Worm (Caenorhabditis elegans) whole organism, L1 larva: ENCODE results near the gene mes-6.

Experiments used
- C04F5.9 ChIP-seq: sonication (generic microtip); optimal IDR thresholded peaks from 2 replicates; lab custom pipeline; 2016; ENCODE audit warnings: missing genetic modification characterization, missing compliant biosample characterization
- C16A3.4 ChIP-seq: fragments of 150-350 bp; optimal IDR thresholded peaks from 2 replicates; lab custom pipeline; 2014; ENCODE audit warnings: missing biosample characterization, missing genetic modification characterization
- C34B4.2 ChIP-seq: sonication (generic microtip); optimal IDR thresholded peaks from 2 replicates; lab custom pipeline; 2017; ENCODE audit warnings: mild to moderate bottlenecking, missing genetic modification characterization, missing compliant biosample characterization
- F16B12.6 ChIP-seq: fragments of 150-350 bp; optimal IDR thresholded peaks from 2 replicates; lab custom pipeline; 2014; ENCODE audit warnings: missing biosample characterization, missing genetic modification characterization
- ama-1 ChIP-seq: fragments of 150-350 bp; optimal IDR thresholded peaks from 2 replicates; lab custom pipeline; 2014
- ceh-63 ChIP-seq: fragments of 200-800 bp; sonication (Bioruptor generic); optimal IDR thresholded peaks from 2 replicates; lab custom pipeline; 2018; ENCODE audit warnings: mild to moderate bottlenecking, missing genetic modification characterization, missing compliant biosample characterization
- ceh-8 ChIP-seq: fragments of 200-800 bp; sonication (Bioruptor generic); optimal IDR thresholded peaks from 2 replicates; lab custom pipeline; 2018; ENCODE audit warnings: mild to moderate bottlenecking, missing genetic modification characterization, moderate library complexity, missing compliant biosample characterization
- ceh-82 ChIP-seq, 3 experiments: fragments of 150-350 bp in 1 of 3; sonication (generic microtip) in 2 of 3; optimal IDR thresholded peaks; 2 replicates each; lab custom pipeline; 2014 to 2017; ENCODE audit warnings: missing biosample characterization in 3 of 3, missing genetic modification characterization in 3 of 3
- ceh-88 ChIP-seq: fragments of 200-800 bp; sonication (Bioruptor generic); IDR thresholded peaks from 2 replicates; pipeline ENCODE4 v1.3.6; 2022; ENCODE audit warnings: missing genetic modification characterization, missing compliant biosample characterization
- ceh-90 ChIP-seq: sonication (generic microtip); optimal IDR thresholded peaks from 2 replicates; lab custom pipeline; 2016; ENCODE audit warnings: missing genetic modification characterization, missing compliant biosample characterization
- ces-1 ChIP-seq: fragments of 150-350 bp; optimal IDR thresholded peaks from 2 replicates; lab custom pipeline; 2014; ENCODE audit warnings: missing biosample characterization, missing genetic modification reagents, missing genetic modification characterization
- efl-1 ChIP-seq, 4 experiments: fragments of 150-350 bp; optimal IDR thresholded peaks in 3 of 4; peaks in 1 of 4; 1 replicate in 1 of 4; 2 replicates in 3 of 4; lab custom pipeline; 2014; ENCODE audit warnings: missing biosample characterization in 2 of 4, missing genetic modification characterization in 2 of 4, missing genetic modification reagents in 2 of 4
- elt-2 ChIP-seq: sonication (generic microtip); optimal IDR thresholded peaks from 2 replicates; lab custom pipeline; 2016; ENCODE audit warnings: missing genetic modification characterization, mild to moderate bottlenecking, inconsistent platforms, missing compliant biosample characterization, missing genetic modification reagents
- elt-3 ChIP-seq, 6 experiments: fragments of 150-350 bp in 1 of 6; sonication (generic microtip); optimal IDR thresholded peaks; 2 replicates each; lab custom pipeline; 2017 to 2018; ENCODE audit warnings: missing biosample characterization in 6 of 6, missing genetic modification characterization in 6 of 6, inconsistent platforms in 1 of 6
- fkh-10 ChIP-seq: sonication (generic microtip); optimal IDR thresholded peaks from 2 replicates; lab custom pipeline; 2017; ENCODE audit warnings: missing biosample characterization, missing genetic modification reagents, missing genetic modification characterization
- fos-1 ChIP-seq: fragments of 150-350 bp; optimal IDR thresholded peaks from 2 replicates; lab custom pipeline; 2014; ENCODE audit warnings: missing biosample characterization, missing genetic modification characterization
- hlh-4 ChIP-seq: sonication (generic microtip); optimal IDR thresholded peaks from 2 replicates; lab custom pipeline; 2016; ENCODE audit warnings: mild to moderate bottlenecking, missing genetic modification characterization, missing compliant biosample characterization
- irx-1 ChIP-seq: sonication (generic microtip); optimal IDR thresholded peaks from 2 replicates; lab custom pipeline; 2016; ENCODE audit warnings: missing genetic modification characterization, missing compliant biosample characterization
- isw-1 ChIP-seq: fragments of 200-800 bp; sonication (Bioruptor generic); IDR thresholded peaks from 2 replicates; pipeline ENCODE4 v1.3.6; 2022; ENCODE audit warnings: missing genetic modification characterization, missing compliant biosample characterization
- jun-1 ChIP-seq: fragments of 150-350 bp; optimal IDR thresholded peaks from 2 replicates; lab custom pipeline; 2014; ENCODE audit warnings: missing biosample characterization, missing genetic modification reagents, missing genetic modification characterization
- lin-14 ChIP-seq: fragments of 200-800 bp; sonication (Bioruptor generic); optimal IDR thresholded peaks from 2 replicates; lab custom pipeline; 2018; ENCODE audit warnings: mild to moderate bottlenecking, missing genetic modification characterization, moderate library complexity, missing compliant biosample characterization
- lin-15B ChIP-seq: fragments of 150-350 bp; sonication (generic microtip); optimal IDR thresholded peaks from 3 replicates; lab custom pipeline; 2014; ENCODE audit warnings: missing biosample characterization, missing genetic modification characterization
- lin-39 ChIP-seq: fragments of 150-350 bp; optimal IDR thresholded peaks from 2 replicates; lab custom pipeline; 2014; ENCODE audit warnings: missing biosample characterization, missing genetic modification reagents, missing genetic modification characterization
- lsy-2 ChIP-seq, 2 experiments: fragments of 150-350 bp; optimal IDR thresholded peaks; 2 replicates each; lab custom pipeline; 2014; ENCODE audit warnings: missing biosample characterization in 2 of 2, missing genetic modification characterization in 2 of 2
- mab-9 ChIP-seq: fragments of 200-800 bp; sonication (Bioruptor generic); IDR thresholded peaks from 2 replicates; pipeline ENCODE4 v1.3.6; 2022; ENCODE audit warnings: missing genetic modification reagents, missing genetic modification characterization, missing compliant biosample characterization
- mep-1 ChIP-seq: fragments of 150-350 bp; optimal IDR thresholded peaks from 2 replicates; lab custom pipeline; 2014; ENCODE audit warnings: missing biosample characterization, missing genetic modification characterization
- nhr-11 ChIP-seq: fragments of 150-350 bp; optimal IDR thresholded peaks from 2 replicates; lab custom pipeline; 2014; ENCODE audit warnings: missing biosample characterization, missing genetic modification characterization
- nhr-20 ChIP-seq: sonication (generic microtip); optimal IDR thresholded peaks from 2 replicates; lab custom pipeline; 2016; ENCODE audit warnings: mild to moderate bottlenecking, missing genetic modification characterization, missing compliant biosample characterization
- nhr-28 ChIP-seq: fragments of 150-350 bp; optimal IDR thresholded peaks from 2 replicates; lab custom pipeline; 2014; ENCODE audit warnings: missing biosample characterization, missing genetic modification characterization
- nhr-47 ChIP-seq: sonication (generic microtip); optimal IDR thresholded peaks from 2 replicates; lab custom pipeline; 2016; ENCODE audit warnings: mild to moderate bottlenecking, missing genetic modification characterization, moderate library complexity, missing compliant biosample characterization
- nhr-71 ChIP-seq: sonication (generic microtip); optimal IDR thresholded peaks from 2 replicates; lab custom pipeline; 2016; ENCODE audit warnings: mild to moderate bottlenecking, missing genetic modification characterization, moderate library complexity, missing compliant biosample characterization
- nhr-76 ChIP-seq: sonication (generic microtip); optimal IDR thresholded peaks from 2 replicates; lab custom pipeline; 2017; ENCODE audit warnings: missing biosample characterization, missing genetic modification characterization
- nhr-84 ChIP-seq: sonication (generic microtip); optimal IDR thresholded peaks from 2 replicates; lab custom pipeline; 2017; ENCODE audit warnings: missing biosample characterization, missing genetic modification characterization
- nhr-85 ChIP-seq: sonication (generic microtip); peaks from one replicate; lab custom pipeline; 2016; ENCODE audit warnings: missing genetic modification characterization, inconsistent platforms, missing compliant biosample characterization
- nhr-90 ChIP-seq: sonication (generic microtip); optimal IDR thresholded peaks from 2 replicates; lab custom pipeline; 2016; ENCODE audit warnings: mild to moderate bottlenecking, missing genetic modification characterization, missing compliant biosample characterization; ENCODE audit not compliant: poor library complexity
- pag-3 ChIP-seq: sonication (generic microtip); optimal IDR thresholded peaks from 2 replicates; lab custom pipeline; 2017; ENCODE audit warnings: missing genetic modification characterization, mild to moderate bottlenecking, missing compliant biosample characterization, antibody characterized with exemption, borderline replicate concordance; ENCODE audit not compliant: insufficient read depth
- pax-3 ChIP-seq: fragments of 200-800 bp; sonication (Bioruptor generic); optimal IDR thresholded peaks from 2 replicates; lab custom pipeline; 2018; ENCODE audit warnings: mild to moderate bottlenecking, missing genetic modification characterization, moderate library complexity, missing compliant biosample characterization
- rnt-1 ChIP-seq: sonication (generic microtip); optimal IDR thresholded peaks from 2 replicates; lab custom pipeline; 2016; ENCODE audit warnings: mild to moderate bottlenecking, missing genetic modification characterization, moderate library complexity, missing compliant biosample characterization
- snpc-4 ChIP-seq: fragments of 150-350 bp; optimal IDR thresholded peaks from 2 replicates; lab custom pipeline; 2014; ENCODE audit warnings: missing biosample characterization, missing genetic modification characterization
- snu-23 ChIP-seq: sonication (generic microtip); optimal IDR thresholded peaks from 2 replicates; lab custom pipeline; 2016; ENCODE audit warnings: missing genetic modification characterization, missing compliant biosample characterization
- sox-4 ChIP-seq: sonication (generic microtip); optimal IDR thresholded peaks from 2 replicates; lab custom pipeline; 2016; ENCODE audit warnings: missing genetic modification characterization, missing compliant biosample characterization
- sptf-1 ChIP-seq: fragments of 150-350 bp; optimal IDR thresholded peaks from 2 replicates; lab custom pipeline; 2014; ENCODE audit warnings: missing biosample characterization, missing genetic modification characterization
- tlp-1 ChIP-seq: fragments of 150-350 bp; optimal IDR thresholded peaks from 2 replicates; lab custom pipeline; 2014; ENCODE audit warnings: missing biosample characterization, missing genetic modification characterization
- unc-130 ChIP-seq: fragments of 150-350 bp; optimal IDR thresholded peaks from 2 replicates; lab custom pipeline; 2017; ENCODE audit warnings: missing biosample characterization, missing genetic modification characterization, inconsistent platforms
- unc-62 ChIP-seq: fragments of 150-350 bp; optimal IDR thresholded peaks from 2 replicates; lab custom pipeline; 2014; ENCODE audit warnings: missing biosample characterization, missing genetic modification reagents, missing genetic modification characterization
- unc-98 ChIP-seq: fragments of 200-800 bp; sonication (Bioruptor generic); IDR thresholded peaks from 2 replicates; pipeline ENCODE4 v1.3.6; 2022; ENCODE audit warnings: missing genetic modification characterization, missing compliant biosample characterization
- vab-15 ChIP-seq: sonication (generic microtip); optimal IDR thresholded peaks from 2 replicates; lab custom pipeline; 2017; ENCODE audit warnings: missing genotype, mild to moderate bottlenecking, missing genetic modification characterization, missing compliant biosample characterization
- zip-4 ChIP-seq: fragments of 200-800 bp; sonication (Bioruptor generic); optimal IDR thresholded peaks from 2 replicates; lab custom pipeline; 2018; ENCODE audit warnings: mild to moderate bottlenecking, missing genetic modification characterization, moderate library complexity, missing compliant biosample characterization
- ztf-4 ChIP-seq: fragments of 150-350 bp; optimal IDR thresholded peaks from 2 replicates; lab custom pipeline; 2014; ENCODE audit warnings: missing biosample characterization, missing genetic modification characterization

Gene mes-6

DNA sequence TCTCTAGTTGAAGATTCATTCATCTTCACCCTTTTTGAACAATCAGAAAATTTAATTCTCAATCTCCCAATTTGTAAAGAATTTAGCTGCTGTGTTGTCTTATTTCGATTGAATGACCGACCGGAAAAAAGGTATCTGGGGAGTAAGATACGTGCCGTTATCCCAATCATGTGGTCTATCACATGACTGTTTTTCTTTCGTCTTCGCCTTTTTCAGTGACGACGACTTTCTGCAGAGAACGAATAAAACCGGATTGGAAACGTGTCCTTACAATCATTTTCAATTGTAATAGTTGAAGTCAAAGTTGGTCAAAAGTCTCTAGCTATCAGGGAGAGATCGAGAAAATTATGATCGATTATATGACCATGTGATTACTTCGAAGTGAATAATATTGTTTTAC is 18.0 kb downstream of the mes-6 start (continued):
- TF ChIP-seq hlh-4 (tag; lab: Kevin White, UChicago) (no peak), fos-1 (no peak), pax-3 (tag; lab: Kevin White, UChicago) (no peak), unc-62 (GFP tag; lab: Kevin White, UChicago) (no peak), C16A3.4 (tag; lab: Kevin White, UChicago) (peak; percentile 47), zip-4 (no peak), mab-9 (no peak), unc-130 (tag; lab: Kevin White, UChicago) (peak; percentile 78), isw-1 (GFP tag; lab: Robert Waterston, UW) (no peak), elt-2 (tag; lab: Kevin White, UChicago) (no peak), ceh-82 (tag; optimal IDR thresholded peaks at IDR 0.05; lab: Kevin White, UChicago) (no peak), nhr-90 (tag; lab: Kevin White, UChicago) (peak; percentile 84), efl-1 (optimal IDR thresholded peaks at IDR 0.05; lab: Kevin White, UChicago) (peak in 1 of 2 experiments; percentile 27), efl-1 (GFP tag; optimal IDR thresholded peaks at IDR 0.05 in 1 of 2; lab: Kevin White, UChicago) (peak in 1 of 2 experiments; percentile 94), ces-1 (GFP tag; lab: Kevin White, UChicago) (no peak), lsy-2 (tag; optimal IDR thresholded peaks at IDR 0.05; lab: Kevin White, UChicago) (peak; percentile 40 to 74), sptf-1 (no peak), C04F5.9 (tag; lab: Kevin White, UChicago) (no peak), F16B12.6 (tag; lab: Kevin White, UChicago) (no peak), fkh-10 (no peak), sox-4 (tag; lab: Kevin White, UChicago) (no peak), nhr-28 (tag; lab: Kevin White, UChicago) (no peak), snpc-4 (tag; lab: Kevin White, UChicago) (no peak), lin-15B (no peak), lin-39 (tag; lab: Kevin White, UChicago) (no peak), rnt-1 (tag; lab: Kevin White, UChicago) (no peak), vab-15 (no peak), nhr-84 (tag; lab: Kevin White, UChicago) (no peak), elt-3 (tag; optimal IDR thresholded peaks at IDR 0.05; lab: Kevin White, UChicago) (peak in 5 of 6 experiments; percentile 25 to 99 (median 70)), nhr-76 (no peak), ama-1 (lab: Kevin White, UChicago) (no peak), nhr-11 (tag; lab: Kevin White, UChicago) (no peak)
- TF ChIP-seq, all 84 proteins: peak for 28

DNA sequence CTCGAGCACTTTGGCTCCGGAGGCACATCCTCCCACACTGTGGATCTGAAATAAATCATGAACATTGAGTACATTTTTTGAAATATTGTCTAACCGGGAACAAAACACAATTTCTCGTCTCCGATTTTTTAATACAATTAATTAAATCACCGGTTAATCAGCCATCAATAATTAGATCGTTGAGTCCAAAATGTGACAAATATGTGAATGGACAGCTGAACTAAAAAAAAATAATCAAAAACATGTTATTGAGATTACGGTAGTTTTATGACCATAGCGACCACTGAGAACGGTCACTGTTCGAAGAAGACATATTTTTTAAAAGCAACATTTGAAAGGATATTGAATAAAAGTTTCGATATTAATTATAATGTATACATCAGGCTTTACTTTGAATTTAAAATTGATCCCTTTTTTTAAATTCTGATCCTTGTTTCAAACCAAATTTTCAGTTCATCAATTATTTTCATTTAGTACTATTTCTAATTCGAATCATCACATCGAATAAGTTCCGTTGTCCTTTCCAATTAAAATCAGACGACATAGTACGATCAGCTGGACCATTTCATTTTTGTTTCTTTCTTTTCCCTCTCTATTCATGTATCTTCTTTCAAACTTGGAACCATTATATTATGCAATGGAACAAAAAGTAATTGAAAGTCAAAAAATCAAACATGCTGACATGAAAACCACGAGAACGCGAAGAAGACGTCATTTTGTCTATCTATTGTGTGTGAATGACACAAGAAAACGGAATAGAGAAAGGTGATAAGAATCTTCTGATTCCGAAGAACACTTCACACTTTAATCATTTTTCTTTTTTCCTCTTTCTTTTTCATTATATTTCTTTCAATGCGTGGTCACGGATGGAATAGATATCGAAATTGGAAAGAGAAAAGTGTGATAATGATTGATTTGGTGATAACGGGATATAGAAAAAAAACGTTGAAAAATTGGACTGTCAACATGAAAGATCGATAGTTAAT is 19.3 kb downstream of the mes-6 start:
- peak; percentile 30; the same call in 1 of the 2 replicates for TF ChIP-seq ceh-88 (GFP tag; lab: Robert Waterston, UW)
- TF ChIP-seq elt-2 (tag; lab: Kevin White, UChicago): peak; percentile 98
- no peak for TF ChIP-seq pag-3 (tag; lab: Kevin White, UChicago)
- TF ChIP-seq C16A3.4 (tag; lab: Kevin White, UChicago): peak; percentile 25
- peak; percentile 77 for TF ChIP-seq nhr-71 (tag; lab: Kevin White, UChicago)
- TF ChIP-seq irx-1 (tag; lab: Kevin White, UChicago): no peak
- peak; percentile 90 for TF ChIP-seq nhr-85 (tag; lab: Kevin White, UChicago)
- no peak for TF ChIP-seq ces-1 (GFP tag; lab: Kevin White, UChicago)
- TF ChIP-seq ztf-4: peak; percentile 1
- no peak for TF ChIP-seq ceh-63 (GFP tag; lab: Kevin White, UChicago)
- TF ChIP-seq unc-130 (tag; lab: Kevin White, UChicago): peak; percentile 29
- peak; percentile 28 for TF ChIP-seq ama-1 (lab: Kevin White, UChicago)
- no peak for TF ChIP-seq sox-4 (tag; lab: Kevin White, UChicago)
- peak; percentile 61 for TF ChIP-seq tlp-1 (tag; lab: Kevin White, UChicago)
- no peak for TF ChIP-seq efl-1 (optimal IDR thresholded peaks at IDR 0.05; lab: Kevin White, UChicago)
- peak in 1 of 2 experiments; percentile 54 for TF ChIP-seq efl-1 (GFP tag; optimal IDR thresholded peaks at IDR 0.05 in 1 of 2; lab: Kevin White, UChicago)
- peak; percentile 26 for TF ChIP-seq nhr-47 (tag; lab: Kevin White, UChicago)
- peak; percentile 81 for TF ChIP-seq lin-14 (GFP tag; lab: Kevin White, UChicago)
- TF ChIP-seq ceh-90 (tag; lab: Kevin White, UChicago): no peak
- no peak for TF ChIP-seq ceh-8 (GFP tag; lab: Kevin White, UChicago)
- TF ChIP-seq mep-1: peak; percentile 61
- TF ChIP-seq nhr-20 (tag; lab: Kevin White, UChicago): peak; percentile 87
- no peak for TF ChIP-seq fkh-10
- TF ChIP-seq snu-23: peak; percentile 54
- no peak for TF ChIP-seq unc-98 (GFP tag; lab: Robert Waterston, UW)
- peak; percentile 70 for TF ChIP-seq jun-1 (tag; lab: Kevin White, UChicago)
- TF ChIP-seq C34B4.2: no peak
